Worm (Caenorhabditis elegans): ENCODE measurements around the gene C27D6.1.

C27D6.1 gene

ce11 chrII:5148349-5148748 lies 24.2 kb upstream of the C27D6.1 start, which contains the start of gene F58A6.5:
F58A6.5 (minus strand) TSS chrII:5148449.
- TF ChIP-seq lin-15B (tag; optimal IDR thresholded peaks at IDR 0.05) (no peak), unc-62 (GFP tag; optimal IDR thresholded peaks at IDR 0.05) (no peak), nhr-28 (tag; optimal IDR thresholded peaks at IDR 0.05) (no peak), elt-3 (tag; optimal IDR thresholded peaks at IDR 0.05) (no peak), eor-1 (tag; optimal IDR thresholded peaks at IDR 0.05) (no peak), nhr-76 (tag; optimal IDR thresholded peaks at IDR 0.05) (no peak), nhr-67 (tag; optimal IDR thresholded peaks at IDR 0.05) (no peak), ceh-82 (tag; optimal IDR thresholded peaks at IDR 0.05) (no peak), tbx-2 (tag; optimal IDR thresholded peaks at IDR 0.05) (no peak), snpc-4 (tag; optimal IDR thresholded peaks at IDR 0.05) (no peak), nhr-43 (tag; optimal IDR thresholded peaks at IDR 0.05; ENCODE audit: poor library complexity, severe bottlenecking) (no peak), egl-27 (tag; optimal IDR thresholded peaks at IDR 0.05) (no peak), nhr-11 (tag; optimal IDR thresholded peaks at IDR 0.05) (no peak)

DNA sequence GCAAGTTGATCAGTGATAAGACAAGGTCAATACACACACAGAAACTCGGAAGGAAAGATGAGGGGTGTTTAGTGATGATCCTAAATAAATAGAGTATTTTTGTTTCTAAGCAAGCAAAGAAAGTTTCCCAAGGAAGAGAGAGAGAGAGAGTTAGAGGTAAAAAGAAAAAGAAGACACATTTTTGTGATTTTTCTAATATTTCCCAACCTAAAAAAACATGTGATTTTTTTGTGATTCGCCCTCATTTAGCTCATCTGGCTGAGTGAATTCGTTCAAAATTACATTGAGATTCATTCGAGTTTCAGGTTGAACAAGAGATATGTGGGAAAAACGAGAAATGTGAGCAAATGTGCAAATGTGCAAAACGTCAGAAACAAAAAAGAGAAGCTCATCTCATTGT lies 21.7 kb upstream of the C27D6.1 start, which contains the start of gene srb-16:
Gene srb-16, minus strand, starts transcription at position 101 of the 400 bp plus-strand sequence.
- no peak for TF ChIP-seq sea-2 (GFP tag; optimal IDR thresholded peaks at IDR 0.05)
- TF ChIP-seq ceh-28 (tag; optimal IDR thresholded peaks at IDR 0.05), result no peak
- TF ChIP-seq nhr-237 (tag; optimal IDR thresholded peaks at IDR 0.05), result no peak
- TF ChIP-seq skn-1 (tag; optimal IDR thresholded peaks at IDR 0.05), result no peak
- TF ChIP-seq mml-1 (tag; optimal IDR thresholded peaks at IDR 0.05), result no peak
- TF ChIP-seq nhr-25 (tag; optimal IDR thresholded peaks at IDR 0.05), result no peak
- TF ChIP-seq tbx-2 (tag; optimal IDR thresholded peaks at IDR 0.05), result no peak
- TF ChIP-seq zag-1 (tag; optimal IDR thresholded peaks at IDR 0.05), result no peak
- no peak for TF ChIP-seq ztf-4 (tag; optimal IDR thresholded peaks at IDR 0.05)
- no peak for TF ChIP-seq unc-39 (tag; optimal IDR thresholded peaks at IDR 0.05)

- TF ChIP-seq ZK546.5 (tag; optimal IDR thresholded peaks at IDR 0.05) (no peak), mml-1 (tag; optimal IDR thresholded peaks at IDR 0.05) (no peak), ama-1 (optimal IDR thresholded peaks at IDR 0.05) (no peak), nhr-28 (tag; optimal IDR thresholded peaks at IDR 0.05) (no peak), zag-1 (tag; optimal IDR thresholded peaks at IDR 0.05) (no peak), lin-39 (tag; optimal IDR thresholded peaks at IDR 0.05) (no peak), unc-39 (tag; optimal IDR thresholded peaks at IDR 0.05) (no peak), ceh-9 (tag; optimal IDR thresholded peaks at IDR 0.05) (no peak), sea-2 (GFP tag; optimal IDR thresholded peaks at IDR 0.05) (no peak), nfya-1 (tag; optimal IDR thresholded peaks at IDR 0.05; ENCODE audit: insufficient read depth) (no peak), hmg-11 (tag; optimal IDR thresholded peaks at IDR 0.05) (no peak), nhr-12 (tag; optimal IDR thresholded peaks at IDR 0.05) (no peak), pha-4 (tag; optimal IDR thresholded peaks at IDR 0.05) (no peak), nhr-237 (tag; optimal IDR thresholded peaks at IDR 0.05) (no peak), ceh-28 (tag; optimal IDR thresholded peaks at IDR 0.05) (no peak), unc-62 (GFP tag; optimal IDR thresholded peaks at IDR 0.05) (no peak), elt-2 (tag; optimal IDR thresholded peaks at IDR 0.05) (no peak), nhr-23 (tag; optimal IDR thresholded peaks at IDR 0.05) (no peak)
These were observed 18.0 kb upstream of the C27D6.1 start, which contains the start of gene srb-12 for ce11 chrII:5154540-5154939. srb-12 (minus strand) TSS chrII:5154640.

ce11 chrII:5156983-5157382 lies 15.6 kb upstream of the C27D6.1 start, which contains the start of gene msp-45:
msp-45 (minus strand) TSS chrII:5157083.
- TF ChIP-seq zag-1 (tag; optimal IDR thresholded peaks at IDR 0.05) (no peak), elt-3 (tag; optimal IDR thresholded peaks at IDR 0.05) (no peak), ceh-28 (tag; optimal IDR thresholded peaks at IDR 0.05) (no peak), pqm-1 (tag; optimal IDR thresholded peaks at IDR 0.05) (no peak), nhr-23 (tag; optimal IDR thresholded peaks at IDR 0.05) (no peak), egl-5 (tag; optimal IDR thresholded peaks at IDR 0.05) (no peak), mml-1 (tag; optimal IDR thresholded peaks at IDR 0.05) (no peak), nhr-11 (tag; optimal IDR thresholded peaks at IDR 0.05) (no peak), nhr-67 (tag; optimal IDR thresholded peaks at IDR 0.05) (no peak), ztf-4 (tag; optimal IDR thresholded peaks at IDR 0.05) (no peak), fkh-2 (tag; optimal IDR thresholded peaks at IDR 0.05) (no peak), nhr-25 (tag; optimal IDR thresholded peaks at IDR 0.05) (no peak), ceh-82 (tag; optimal IDR thresholded peaks at IDR 0.05) (no peak), lsy-12 (tag; optimal IDR thresholded peaks at IDR 0.05) (no peak), jun-1 (tag; optimal IDR thresholded peaks at IDR 0.05) (no peak), nhr-12 (tag; optimal IDR thresholded peaks at IDR 0.05) (no peak)

Data from whole organism, L3 larva.